Fruit fly (Drosophila melanogaster): ENCODE measurements around the gene CG4953.

dm6 chr2L:10266511-10266910, at the start of gene CG4953:
- TF ChIP-seq psq (optimal IDR thresholded peaks at IDR 0.05): no peak
- TF ChIP-seq usp (GFP tag; optimal IDR thresholded peaks at IDR 0.05): no peak
- no peak for TF ChIP-seq EcR (GFP tag; optimal IDR thresholded peaks at IDR 0.05)
- no peak for TF ChIP-seq Dll (optimal IDR thresholded peaks at IDR 0.05)

All from whole organism.